Fruit fly (Drosophila melanogaster) whole organism, pupa: ENCODE results near the gene CNPYb.

Source experiments
- CG10348 ChIP-seq: fragments of 200-800 bp; sonication (Bioruptor generic); IDR thresholded peaks from 2 replicates; pipeline ENCODE4 v1.3.6; 2022; ENCODE audit warnings: missing biosample characterization, missing genetic modification characterization
- CG12605 ChIP-seq: fragments of 200-800 bp; sonication (Bioruptor generic); IDR thresholded peaks from 2 replicates; pipeline ENCODE4 v1.3.6; 2022; ENCODE audit warnings: missing biosample characterization, missing genetic modification characterization
- CG13204 ChIP-seq: fragments of 200-800 bp; sonication (Bioruptor generic); optimal IDR thresholded peaks from 2 replicates; lab custom pipeline; 2018; ENCODE audit warnings: missing biosample characterization, mild to moderate bottlenecking, missing genetic modification characterization, moderate library complexity
- CG14655 ChIP-seq: fragments of 200-800 bp; sonication (Bioruptor generic); optimal IDR thresholded peaks from 3 replicates; lab custom pipeline; 2017; ENCODE audit warnings: mild to moderate bottlenecking, missing biosample characterization, missing genetic modification reagents, missing genetic modification characterization
- CG15710 ChIP-seq: fragments of 200-800 bp; sonication (Bioruptor generic); optimal IDR thresholded peaks from 2 replicates; lab custom pipeline; 2018; ENCODE audit warnings: missing biosample characterization, mild to moderate bottlenecking, missing genetic modification characterization, moderate library complexity
- CG17806 ChIP-seq: fragments of 200-800 bp; sonication (Bioruptor generic); optimal IDR thresholded peaks from 2 replicates; lab custom pipeline; 2018; ENCODE audit warnings: missing biosample characterization, mild to moderate bottlenecking, missing genetic modification characterization, moderate library complexity
- CG32121 ChIP-seq: fragments of 200-800 bp; sonication (Bioruptor generic); IDR thresholded peaks from 2 replicates; pipeline ENCODE4 v1.3.6; 2022; ENCODE audit warnings: missing biosample characterization, missing genetic modification characterization
- CG34367 ChIP-seq: fragments of 200-800 bp; sonication (Bioruptor generic); optimal IDR thresholded peaks from 2 replicates; lab custom pipeline; 2018; ENCODE audit warnings: missing biosample characterization, mild to moderate bottlenecking, missing genetic modification characterization
- CG4496 ChIP-seq: fragments of 200-800 bp; sonication (Bioruptor generic); IDR thresholded peaks from 3 replicates; pipeline ENCODE4 v1.3.6; 2022; ENCODE audit warnings: missing biosample characterization, missing genetic modification characterization
- CG8159 ChIP-seq: fragments of 200-800 bp; sonication (Bioruptor generic); optimal IDR thresholded peaks from 3 replicates; lab custom pipeline; 2018; ENCODE audit warnings: missing biosample characterization, mild to moderate bottlenecking, missing genetic modification characterization, moderate library complexity
- CG8301 ChIP-seq: fragments of 200-800 bp; sonication (Bioruptor generic); optimal IDR thresholded peaks from 2 replicates; lab custom pipeline; 2018; ENCODE audit warnings: missing biosample characterization, mild to moderate bottlenecking, missing genetic modification characterization
- CG9948 ChIP-seq: fragments of 200-800 bp; sonication (Bioruptor generic); optimal IDR thresholded peaks from 2 replicates; lab custom pipeline; 2018; ENCODE audit warnings: missing biosample characterization, mild to moderate bottlenecking, missing genetic modification characterization, moderate library complexity
- D1 ChIP-seq: fragments of 200-800 bp; sonication (Bioruptor generic); optimal IDR thresholded peaks from 2 replicates; lab custom pipeline; 2018; ENCODE audit warnings: missing biosample characterization, mild to moderate bottlenecking, missing genetic modification characterization, moderate library complexity
- EcR ChIP-seq: fragments of 200-800 bp; sonication (Bioruptor generic); optimal IDR thresholded peaks from 3 replicates; lab custom pipeline; 2019; ENCODE audit warnings: missing biosample characterization, missing genetic modification characterization, mild to moderate bottlenecking, moderate library complexity, missing genetic modification reagents
- Ets98B ChIP-seq: fragments of 200-800 bp; sonication (Bioruptor generic); IDR thresholded peaks from 2 replicates; pipeline ENCODE4 v1.3.6; 2022; ENCODE audit warnings: missing biosample characterization, missing genetic modification characterization
- Pif1A ChIP-seq: fragments of 200-800 bp; sonication (Bioruptor generic); optimal IDR thresholded peaks from 3 replicates; lab custom pipeline; 2016; ENCODE audit warnings: missing biosample characterization, missing genetic modification characterization
- Pif1B ChIP-seq: fragments of 200-800 bp; sonication (Bioruptor generic); optimal IDR thresholded peaks from 3 replicates; lab custom pipeline; 2016; ENCODE audit warnings: missing biosample characterization, missing genetic modification characterization
- Snoo ChIP-seq: fragments of 200-800 bp; sonication (Bioruptor generic); optimal IDR thresholded peaks from 3 replicates; lab custom pipeline; 2017; ENCODE audit warnings: missing biosample characterization, mild to moderate bottlenecking, missing genetic modification characterization, inconsistent platforms
- fd96Ca ChIP-seq: fragments of 200-800 bp; sonication (Bioruptor generic); IDR thresholded peaks from 3 replicates; pipeline ENCODE4 v1.3.6; 2022; ENCODE audit warnings: missing biosample characterization, missing genetic modification characterization
- gl ChIP-seq: fragments of 200-800 bp; sonication (Bioruptor generic); optimal IDR thresholded peaks from 2 replicates; lab custom pipeline; 2018; ENCODE audit warnings: missing biosample characterization, mild to moderate bottlenecking, missing genetic modification characterization
- rn ChIP-seq: fragments of 200-800 bp; sonication (Bioruptor generic); IDR thresholded peaks from 2 replicates; pipeline ENCODE4 v1.3.6; 2022; ENCODE audit warnings: missing biosample characterization, missing genetic modification characterization

The CNPYb gene

DNA sequence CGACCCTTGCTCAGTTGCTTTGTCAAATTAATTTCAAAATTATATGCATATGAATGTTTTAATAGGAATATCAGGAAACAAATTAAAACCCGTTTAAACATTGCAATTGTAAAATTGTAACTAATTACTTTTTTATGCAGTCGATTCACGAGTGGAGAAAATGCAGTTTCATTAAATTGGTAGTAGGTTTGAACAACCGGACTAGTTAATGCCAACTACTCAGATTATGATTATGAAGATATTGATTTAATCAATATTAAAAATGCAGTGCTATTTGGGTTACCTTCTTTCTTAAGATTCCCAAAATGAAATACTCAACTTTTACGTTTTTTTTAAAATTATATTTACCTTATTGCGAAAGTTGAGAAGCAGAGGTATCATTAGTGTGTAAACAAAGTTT lies 33.5 kb upstream of the CNPYb start, which contains the start of gene Spn75F:
Gene Spn75F (minus strand): TSS at position 101 of the 400 bp plus-strand sequence.
- TF ChIP-seq gl (no peak), CG10348 (GFP tag; lab: Robert Waterston, UW) (no peak), CG17806 (tag; lab: Kevin White, UChicago) (no peak), CG32121 (no peak), D1 (tag; lab: Kevin White, UChicago) (no peak), Pif1A (GFP tag; lab: Kevin White, UChicago) (no peak), fd96Ca (GFP tag; lab: Robert Waterston, UW) (no peak), CG15710 (tag; lab: Kevin White, UChicago) (no peak), CG4496 (GFP tag; lab: Robert Waterston, UW) (no peak), Snoo (no peak), CG14655 (GFP tag; lab: Kevin White, UChicago) (no peak), Ets98B (no peak)
- TF ChIP-seq, all 21 proteins: peak for 0

DNA sequence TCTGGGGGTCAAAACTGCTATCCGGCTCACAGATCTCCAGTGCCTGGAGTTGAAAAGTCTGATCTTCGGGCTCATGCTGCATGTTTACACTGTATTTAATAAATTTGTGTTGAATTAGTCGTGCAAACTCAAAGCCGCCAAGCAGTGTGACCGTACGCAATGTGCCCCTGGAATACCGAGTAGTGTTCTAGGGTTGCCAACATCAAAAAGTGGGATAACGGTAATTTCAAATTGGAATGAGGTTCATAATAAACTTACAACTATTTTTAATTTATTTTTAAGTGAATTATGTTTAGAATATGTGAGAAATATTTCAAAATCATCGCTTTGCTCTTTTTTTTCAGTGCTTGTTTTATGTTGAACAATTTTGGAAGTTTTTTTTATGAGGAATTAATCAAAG lies 4.2 kb upstream of the CNPYb start, which contains the start of gene Gem2:
Gene Gem2 (minus strand): TSS at position 176 of the 400 bp plus-strand sequence.
- no peak for TF ChIP-seq CG34367 (tag; lab: Kevin White, UChicago)
- TF ChIP-seq CG8301 (tag; lab: Kevin White, UChicago), result no peak
- peak; percentile 88 for TF ChIP-seq D1 (tag; lab: Kevin White, UChicago)

DNA sequence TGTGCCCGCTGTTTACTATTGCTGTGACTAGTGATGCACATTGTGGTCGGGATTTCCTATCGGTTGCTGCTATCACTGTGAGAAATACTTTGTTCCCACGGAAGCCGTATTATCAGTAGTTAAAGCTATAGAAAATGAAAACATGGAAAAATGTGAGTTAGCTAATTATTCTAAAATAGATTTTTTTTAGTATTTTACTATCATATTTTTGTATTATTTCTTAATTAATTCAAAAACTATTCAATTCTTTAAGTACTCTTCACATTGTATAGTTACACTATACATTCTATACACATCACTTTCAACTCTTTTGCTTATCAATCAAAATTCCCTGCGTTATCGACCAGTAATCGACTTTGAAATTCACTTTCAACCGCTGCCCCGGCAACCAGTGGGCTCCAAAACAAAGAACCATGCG lies 1.7 kb upstream of the CNPYb start, which contains the start of the genes Naxd and CG14079:
Gene Naxd (minus strand): TSS at position 45 of the 418 bp plus-strand sequence.
Gene CG14079 (plus strand): TSS at position 335 of the 418 bp plus-strand sequence.
- TF ChIP-seq EcR (no peak), Snoo (peak; percentile 61), CG4496 (GFP tag; lab: Robert Waterston, UW) (peak; percentile 86), Pif1A (GFP tag; lab: Kevin White, UChicago) (no peak), CG15710 (tag; lab: Kevin White, UChicago) (peak; percentile 83), Pif1B (GFP tag; lab: Kevin White, UChicago) (peak; percentile 70), CG32121 (peak; percentile 77), CG9948 (tag; lab: Kevin White, UChicago) (peak; percentile 69), CG34367 (tag; lab: Kevin White, UChicago) (peak; percentile 64), CG13204 (GFP tag; lab: Kevin White, UChicago) (no peak), CG17806 (tag; lab: Kevin White, UChicago) (peak; percentile 85), fd96Ca (GFP tag; lab: Robert Waterston, UW) (no peak; the same call in 2 of the 3 replicates), rn (GFP tag; lab: Robert Waterston, UW) (peak; percentile 54), CG10348 (GFP tag; lab: Robert Waterston, UW) (peak; percentile 42; the same call in 1 of the 2 replicates), CG8301 (tag; lab: Kevin White, UChicago) (peak; percentile 73), CG8159 (tag; lab: Kevin White, UChicago) (peak; percentile 71), CG14655 (GFP tag; lab: Kevin White, UChicago) (peak; percentile 83), D1 (tag; lab: Kevin White, UChicago) (no peak), gl (peak; percentile 18), CG12605 (GFP tag; lab: Robert Waterston, UW) (peak; percentile 64), Ets98B (peak; percentile 75)

DNA sequence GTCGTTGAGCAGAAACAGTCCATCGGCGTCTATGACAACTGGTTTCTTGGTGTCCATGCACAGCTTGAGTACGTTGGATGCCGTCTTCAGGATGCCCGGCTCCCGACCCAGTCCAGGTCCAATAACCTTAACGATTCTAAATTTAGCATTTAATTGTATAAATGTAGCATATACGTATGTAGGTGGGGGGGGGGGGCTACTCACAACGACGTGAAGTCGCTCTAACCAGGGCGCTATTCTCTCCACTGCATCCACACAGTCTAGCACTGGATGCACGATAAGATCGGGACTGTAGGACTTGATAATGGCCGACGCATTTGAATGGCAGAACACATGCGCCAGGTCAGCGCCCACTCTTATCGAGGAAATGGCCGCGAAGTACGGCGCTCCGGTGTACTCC lies 1.1 kb upstream of the CNPYb start:
- TF ChIP-seq gl (no peak), Snoo (no peak), CG32121 (no peak), CG13204 (GFP tag; lab: Kevin White, UChicago) (no peak), EcR (peak; percentile 41)
- TF ChIP-seq, all 21 proteins: peak for 1

DNA sequence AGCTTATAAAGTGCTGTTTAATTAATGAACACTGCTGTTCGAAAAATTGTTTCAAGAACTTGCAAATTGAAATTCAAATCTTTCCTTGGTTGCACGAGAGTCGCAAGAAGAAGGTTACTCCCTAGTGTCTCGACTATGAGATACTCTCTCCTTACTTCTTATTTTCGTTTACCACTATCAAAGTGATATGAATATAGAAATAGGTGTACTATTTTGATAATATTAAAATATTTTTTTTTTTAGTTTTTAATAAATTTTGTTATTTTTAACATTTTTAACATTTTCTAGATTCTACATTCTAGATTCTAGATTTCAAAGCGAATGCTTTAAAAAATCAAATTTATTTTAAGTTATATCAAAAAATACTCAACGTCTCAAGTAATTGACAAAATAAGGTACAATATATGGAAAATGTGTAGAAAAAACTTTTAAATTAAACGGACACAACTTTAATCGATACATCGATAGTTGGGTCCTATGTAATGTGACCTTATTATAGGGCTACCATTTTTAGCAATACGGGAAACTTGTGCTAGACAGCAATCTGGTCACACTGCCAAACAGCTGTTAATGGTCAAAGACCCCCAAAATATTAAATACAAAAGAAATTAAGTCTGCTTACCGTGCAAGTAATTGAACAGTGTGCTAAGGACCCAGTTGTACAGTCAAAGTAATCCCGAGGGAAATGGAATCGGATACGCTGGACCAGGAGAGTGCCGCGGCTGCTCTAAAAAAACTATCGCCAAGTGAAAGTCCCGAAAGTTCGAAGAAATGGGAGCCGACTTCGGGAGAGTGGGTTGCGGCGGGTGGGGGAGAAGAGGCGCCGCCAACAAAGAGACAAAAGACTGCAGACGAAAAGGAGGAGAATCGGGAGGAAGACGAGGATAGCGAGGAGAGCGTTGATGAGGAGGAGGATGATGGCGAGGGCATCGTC lies 3.6 kb downstream of the CNPYb start, which contains the start of gene MESR6:
Gene MESR6 (plus strand): TSS at position 546 of the 934 bp plus-strand sequence.
- peak; percentile 17 for TF ChIP-seq CG17806 (tag; lab: Kevin White, UChicago)
- TF ChIP-seq D1 (tag; lab: Kevin White, UChicago), result peak; percentile 51
- TF ChIP-seq EcR, result peak; percentile 100
- no peak for TF ChIP-seq gl
- TF ChIP-seq CG12605 (GFP tag; lab: Robert Waterston, UW), result no peak
- TF ChIP-seq, all 21 proteins: peak for 3

DNA sequence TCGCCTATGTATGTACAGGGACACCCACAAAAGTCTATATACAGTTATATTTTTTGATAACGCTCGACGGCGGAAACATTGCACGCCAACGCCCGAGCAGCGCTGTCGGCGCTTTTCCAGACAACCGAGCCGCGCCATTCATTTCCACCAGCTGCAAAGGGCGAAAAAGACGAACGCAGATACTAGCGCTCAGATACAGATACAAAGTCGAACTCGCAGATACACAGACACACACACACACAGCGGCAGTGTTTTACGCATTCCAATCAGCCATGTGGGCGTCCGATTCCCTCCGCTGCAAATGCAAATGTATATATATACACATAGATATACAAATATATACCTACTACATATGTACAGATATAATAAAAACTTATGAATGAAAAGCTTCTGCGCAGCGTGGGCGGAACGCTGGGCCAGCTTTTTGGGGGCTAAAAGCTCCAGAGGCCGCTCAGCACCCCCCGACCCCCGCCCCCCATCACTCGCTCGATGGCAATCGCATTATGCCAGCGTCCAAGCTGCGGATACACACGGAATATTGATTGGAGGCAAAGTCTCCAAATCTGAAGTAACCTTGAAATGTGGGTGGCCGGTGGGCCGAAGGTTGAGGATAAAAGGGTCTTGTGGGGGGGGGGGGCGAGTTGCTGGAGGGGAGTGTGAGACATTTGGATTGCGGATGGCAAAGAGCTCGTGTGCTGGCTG lies 4.4 kb downstream of the CNPYb start:
- TF ChIP-seq CG34367 (tag; lab: Kevin White, UChicago) (no peak), gl (peak; percentile 8), CG9948 (tag; lab: Kevin White, UChicago) (no peak), Ets98B (no peak), CG13204 (GFP tag; lab: Kevin White, UChicago) (peak; percentile 87), CG32121 (peak; percentile 52; the same call in 1 of the 2 replicates), EcR (peak; percentile 64), Snoo (peak; percentile 0), Pif1B (GFP tag; lab: Kevin White, UChicago) (peak; percentile 39), D1 (tag; lab: Kevin White, UChicago) (no peak), CG10348 (GFP tag; lab: Robert Waterston, UW) (no peak), CG8159 (tag; lab: Kevin White, UChicago) (peak; percentile 15), fd96Ca (GFP tag; lab: Robert Waterston, UW) (peak; percentile 37; the same call in 2 of the 3 replicates), Pif1A (GFP tag; lab: Kevin White, UChicago) (no peak), CG8301 (tag; lab: Kevin White, UChicago) (no peak)
- TF ChIP-seq, all 21 proteins: peak for 8
